Worm (Caenorhabditis elegans) whole organism, mixed stage, embryonic: ENCODE measurements around the gene R01H2.8.

ENCODE experiments used
- M03D4.4 ChIP-seq: sonication (generic microtip); optimal IDR thresholded peaks from 2 replicates; lab custom pipeline; 2017; ENCODE audit warnings: mild to moderate bottlenecking, missing genetic modification characterization, missing compliant biosample characterization
- bed-3 ChIP-seq: fragments of 200-800 bp; sonication (Bioruptor generic); optimal IDR thresholded peaks from 3 replicates; lab custom pipeline; 2018; ENCODE audit warnings: mild to moderate bottlenecking, missing genetic modification characterization, moderate library complexity, missing compliant biosample characterization
- blmp-1 ChIP-seq: fragments of 150-350 bp; optimal IDR thresholded peaks from 2 replicates; lab custom pipeline; 2014; ENCODE audit warnings: missing biosample characterization, missing genetic modification characterization
- ceh-39 ChIP-seq: fragments of 150-350 bp; optimal IDR thresholded peaks from 2 replicates; lab custom pipeline; 2014; ENCODE audit warnings: missing biosample characterization, missing genetic modification characterization
- ceh-43 ChIP-seq: fragments of 200-800 bp; sonication (Bioruptor generic); optimal IDR thresholded peaks from 2 replicates; lab custom pipeline; 2018; ENCODE audit warnings: mild to moderate bottlenecking, missing genetic modification characterization, moderate library complexity, missing compliant biosample characterization
- ces-1 ChIP-seq: fragments of 150-350 bp; optimal IDR thresholded peaks from 2 replicates; lab custom pipeline; 2014; ENCODE audit warnings: missing biosample characterization, missing genetic modification reagents, missing genetic modification characterization
- drap-1 ChIP-seq: fragments of 200-800 bp; sonication (Bioruptor generic); optimal IDR thresholded peaks from 3 replicates; lab custom pipeline; 2018; ENCODE audit warnings: mild to moderate bottlenecking, missing genetic modification characterization, missing compliant biosample characterization
- elt-1 ChIP-seq: sonication (generic microtip); optimal IDR thresholded peaks from 2 replicates; lab custom pipeline; 2017; ENCODE audit warnings: missing genetic modification characterization, mild to moderate bottlenecking, missing compliant biosample characterization, antibody characterized with exemption, moderate library complexity, borderline replicate concordance; ENCODE audit not compliant: insufficient read depth
- flh-1 ChIP-seq: fragments of 200-800 bp; sonication (Bioruptor generic); optimal IDR thresholded peaks from 2 replicates; lab custom pipeline; 2018; ENCODE audit warnings: mild to moderate bottlenecking, missing genetic modification characterization, moderate library complexity, missing compliant biosample characterization
- ham-2 ChIP-seq: fragments of 200-800 bp; sonication (Bioruptor generic); optimal IDR thresholded peaks from 2 replicates; lab custom pipeline; 2018; ENCODE audit warnings: mild to moderate bottlenecking, missing genetic modification characterization, missing compliant biosample characterization
- hlh-1 ChIP-seq: fragments of 150-350 bp; optimal IDR thresholded peaks from 2 replicates; lab custom pipeline; 2014; ENCODE audit warnings: missing biosample characterization, missing genetic modification reagents, missing genetic modification characterization
- lin-13 ChIP-seq: fragments of 150-350 bp; optimal IDR thresholded peaks from 2 replicates; lab custom pipeline; 2014; ENCODE audit warnings: missing biosample characterization, missing genetic modification characterization
- lin-32 ChIP-seq: fragments of 200-800 bp; sonication (Bioruptor generic); optimal IDR thresholded peaks from 2 replicates; lab custom pipeline; 2018; ENCODE audit warnings: mild to moderate bottlenecking, missing genetic modification characterization, missing compliant biosample characterization
- lsy-2 ChIP-seq: fragments of 150-350 bp; optimal IDR thresholded peaks from 2 replicates; lab custom pipeline; 2014; ENCODE audit warnings: missing biosample characterization, missing genetic modification characterization
- mab-5 ChIP-seq: fragments of 150-350 bp; optimal IDR thresholded peaks from 2 replicates; lab custom pipeline; 2014; ENCODE audit warnings: missing biosample characterization, missing genetic modification characterization
- mep-1 ChIP-seq: fragments of 150-350 bp; optimal IDR thresholded peaks from 2 replicates; lab custom pipeline; 2017; ENCODE audit warnings: missing biosample characterization, missing genetic modification reagents, missing genetic modification characterization, inconsistent platforms
- mls-2 ChIP-seq: sonication (generic microtip); optimal IDR thresholded peaks from 2 replicates; lab custom pipeline; 2016; ENCODE audit warnings: mild to moderate bottlenecking, missing genetic modification characterization, moderate library complexity, missing compliant biosample characterization
- nhr-12 ChIP-seq: fragments of 150-350 bp; optimal IDR thresholded peaks from 2 replicates; lab custom pipeline; 2014; ENCODE audit warnings: missing biosample characterization, missing genetic modification characterization
- nhr-2 ChIP-seq: fragments of 150-350 bp; optimal IDR thresholded peaks from 2 replicates; lab custom pipeline; 2014; ENCODE audit warnings: missing biosample characterization, missing genetic modification characterization
- nhr-237 ChIP-seq: fragments of 150-350 bp; optimal IDR thresholded peaks from 2 replicates; lab custom pipeline; 2014; ENCODE audit warnings: missing biosample characterization, missing genetic modification characterization
- nhr-28 ChIP-seq: fragments of 150-350 bp; optimal IDR thresholded peaks from 2 replicates; lab custom pipeline; 2014; ENCODE audit warnings: missing biosample characterization, missing genetic modification characterization
- nhr-76 ChIP-seq: sonication (generic microtip); optimal IDR thresholded peaks from 2 replicates; lab custom pipeline; 2017; ENCODE audit warnings: missing biosample characterization, missing genetic modification characterization
- pha-4 ChIP-seq: fragments of 150-350 bp; optimal IDR thresholded peaks from 2 replicates; lab custom pipeline; 2018; ENCODE audit warnings: missing biosample characterization, missing genetic modification reagents, missing genetic modification characterization
- sem-2 ChIP-seq: fragments of 200-800 bp; sonication (Bioruptor generic); optimal IDR thresholded peaks from 2 replicates; lab custom pipeline; 2018; ENCODE audit warnings: mild to moderate bottlenecking, missing genetic modification characterization, missing compliant biosample characterization
- snpc-4 ChIP-seq: fragments of 150-350 bp; optimal IDR thresholded peaks from 2 replicates; lab custom pipeline; 2014; ENCODE audit warnings: missing biosample characterization, missing genetic modification characterization
- sptf-1 ChIP-seq: sonication (generic microtip); optimal IDR thresholded peaks from 2 replicates; lab custom pipeline; 2017; ENCODE audit warnings: mild to moderate bottlenecking, missing genetic modification characterization, moderate library complexity, missing compliant biosample characterization
- tbx-8 ChIP-seq: fragments of 200-800 bp; sonication (Bioruptor generic); optimal IDR thresholded peaks from 2 replicates; lab custom pipeline; 2018; ENCODE audit warnings: mild to moderate bottlenecking, missing genetic modification characterization, moderate library complexity, missing compliant biosample characterization
- unc-39 ChIP-seq: fragments of 150-350 bp; optimal IDR thresholded peaks from 2 replicates; lab custom pipeline; 2014; ENCODE audit warnings: missing biosample characterization, missing genetic modification characterization
- unc-62 ChIP-seq: fragments of 150-350 bp; optimal IDR thresholded peaks from 2 replicates; lab custom pipeline; 2014; ENCODE audit warnings: missing biosample characterization, missing genetic modification reagents, missing genetic modification characterization
- ztf-11 ChIP-seq: fragments of 150-350 bp; optimal IDR thresholded peaks from 2 replicates; lab custom pipeline; 2014; ENCODE audit warnings: missing biosample characterization, missing genetic modification characterization

The R01H2.8 gene

ce11 chrIII:7073801-7074386, 5.0 kb downstream of the R01H2.8 start, which contains the start of gene ZK418.5:
Gene ZK418.5 (minus strand): TSS chrIII:7073851.
- no peak for TF ChIP-seq drap-1 (GFP tag; lab: Kevin White, UChicago)
- TF ChIP-seq M03D4.4 (tag; lab: Kevin White, UChicago): no peak
- no peak for TF ChIP-seq mab-5 (tag; lab: Kevin White, UChicago)
- no peak for TF ChIP-seq bed-3 (GFP tag; lab: Kevin White, UChicago)
- TF ChIP-seq unc-39 (tag; lab: Kevin White, UChicago): no peak
- no peak for TF ChIP-seq nhr-2 (tag; lab: Kevin White, UChicago)
- peak; percentile 48 for TF ChIP-seq lsy-2
- TF ChIP-seq pha-4: no peak
- no peak for TF ChIP-seq ham-2
- TF ChIP-seq mep-1 (tag; lab: Kevin White, UChicago): peak; percentile 32
- TF ChIP-seq nhr-237 (tag; lab: Kevin White, UChicago): no peak
- peak; percentile 22 for TF ChIP-seq ceh-39 (tag; lab: Kevin White, UChicago)
- no peak for TF ChIP-seq mls-2 (tag; lab: Kevin White, UChicago)
- no peak for TF ChIP-seq lin-13 (tag; lab: Kevin White, UChicago)
- TF ChIP-seq nhr-12: no peak
- no peak for TF ChIP-seq sptf-1 (tag; lab: Kevin White, UChicago)
- no peak for TF ChIP-seq elt-1 (tag; lab: Kevin White, UChicago)
- no peak for TF ChIP-seq blmp-1 (tag; lab: Kevin White, UChicago)
- TF ChIP-seq tbx-8 (GFP tag; lab: Kevin White, UChicago): no peak
- TF ChIP-seq, all 35 proteins: peak for 3

- TF ChIP-seq bed-3 (GFP tag; lab: Kevin White, UChicago): no peak
- TF ChIP-seq flh-1 (GFP tag; lab: Kevin White, UChicago): no peak
- TF ChIP-seq ham-2: no peak
- TF ChIP-seq sptf-1 (tag; lab: Kevin White, UChicago): no peak
- no peak for TF ChIP-seq ceh-39 (tag; lab: Kevin White, UChicago)
- TF ChIP-seq ceh-43 (GFP tag; lab: Kevin White, UChicago): no peak
Measured at ce11 chrIII:7076386-7076785, 7.5 kb downstream of the R01H2.8 start, which contains the start of gene ZK418.13. Gene ZK418.13 (minus strand): TSS chrIII:7076486.

DNA sequence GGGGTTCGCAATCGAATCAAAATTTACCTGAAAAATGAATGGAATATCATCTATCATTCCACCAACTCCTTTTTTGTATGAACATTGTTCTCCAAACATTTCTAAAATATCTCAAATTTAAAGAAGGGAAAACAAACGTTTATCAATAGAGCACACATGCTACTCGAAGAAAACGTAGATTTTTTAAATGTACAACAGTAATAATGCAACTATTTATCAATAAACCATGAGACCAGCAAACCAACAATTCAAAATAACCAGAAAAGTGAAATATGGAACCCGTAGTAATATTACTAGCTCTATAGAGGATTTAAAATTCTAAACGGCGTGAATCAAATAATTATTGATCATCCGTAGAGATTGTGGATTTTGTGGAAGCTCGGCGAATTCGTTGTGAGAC, 9.9 kb downstream of the R01H2.8 start, which contains the start of gene ZK418.6:
Gene ZK418.6, minus strand, starts transcription at position 101 of the 400 bp plus-strand sequence.
- TF ChIP-seq sem-2 (GFP tag; lab: Kevin White, UChicago): no peak
- no peak for TF ChIP-seq mab-5 (tag; lab: Kevin White, UChicago)
- TF ChIP-seq lin-32 (GFP tag; lab: Kevin White, UChicago): no peak
- TF ChIP-seq M03D4.4 (tag; lab: Kevin White, UChicago): no peak
- TF ChIP-seq mls-2 (tag; lab: Kevin White, UChicago): no peak
- no peak for TF ChIP-seq ceh-39 (tag; lab: Kevin White, UChicago)
- no peak for TF ChIP-seq hlh-1 (tag; lab: Kevin White, UChicago)
- no peak for TF ChIP-seq elt-1 (tag; lab: Kevin White, UChicago)
- TF ChIP-seq ces-1 (GFP tag; lab: Kevin White, UChicago): no peak
- no peak for TF ChIP-seq sptf-1 (tag; lab: Kevin White, UChicago)

DNA sequence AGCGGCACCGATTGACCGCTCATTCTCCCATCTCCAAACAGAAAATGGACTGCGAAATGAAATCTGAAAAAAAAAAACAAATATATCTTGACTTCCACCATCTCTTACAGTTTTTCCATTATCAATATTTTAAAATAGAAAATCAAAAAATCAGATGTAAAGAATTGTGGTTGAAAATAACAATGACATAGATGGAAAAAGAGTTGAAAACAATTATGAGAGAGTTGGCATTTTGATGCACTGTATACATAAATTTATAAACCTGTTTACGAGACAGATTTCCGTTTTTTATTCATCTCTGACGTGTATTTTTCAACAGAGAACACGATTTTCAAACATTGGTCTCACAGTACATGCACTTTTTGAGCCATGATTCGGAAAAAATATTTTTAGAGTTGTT, 11.8 kb downstream of the R01H2.8 start, which contains the start of gene ZK418.7:
Gene ZK418.7, minus strand, starts transcription at position 101 of the 400 bp plus-strand sequence.
- TF ChIP-seq ceh-39 (tag; lab: Kevin White, UChicago) (no peak), M03D4.4 (tag; lab: Kevin White, UChicago) (no peak), unc-39 (tag; lab: Kevin White, UChicago) (no peak), nhr-28 (tag; lab: Kevin White, UChicago) (no peak), snpc-4 (tag; lab: Kevin White, UChicago) (no peak), sptf-1 (tag; lab: Kevin White, UChicago) (no peak), nhr-76 (tag; lab: Kevin White, UChicago) (no peak), unc-62 (GFP tag; lab: Kevin White, UChicago) (no peak), bed-3 (GFP tag; lab: Kevin White, UChicago) (no peak), nhr-12 (no peak), lsy-2 (no peak), ces-1 (GFP tag; lab: Kevin White, UChicago) (no peak), mep-1 (tag; lab: Kevin White, UChicago) (no peak), ztf-11 (tag; lab: Kevin White, UChicago) (no peak)
